Fruit fly (Drosophila melanogaster) whole organism, embryonic: ENCODE results near the gene msn.

Experiments
- BtbVII ChIP-seq: fragments of 200-800 bp; sonication (Bioruptor generic); optimal IDR thresholded peaks from 3 replicates; lab custom pipeline; 2017; ENCODE audit warnings: missing biosample characterization, mild to moderate bottlenecking, missing genetic modification characterization
- CG10209 ChIP-seq: fragments of 200-800 bp; sonication (Bioruptor generic); optimal IDR thresholded peaks from 3 replicates; lab custom pipeline; 2017; ENCODE audit warnings: missing biosample characterization, mild to moderate bottlenecking, missing genetic modification characterization, missing genetic modification reagents
- CG10267 ChIP-seq: fragments of 200-800 bp; sonication (Bioruptor generic); optimal IDR thresholded peaks from 2 replicates; lab custom pipeline; 2018; ENCODE audit warnings: missing biosample characterization, mild to moderate bottlenecking, missing genetic modification characterization, moderate library complexity
- CG13123 ChIP-seq: fragments of 200-800 bp; sonication (Bioruptor generic); optimal IDR thresholded peaks from 2 replicates; lab custom pipeline; 2016; ENCODE audit warnings: missing biosample characterization, missing genetic modification characterization
- CG14860 ChIP-seq: fragments of 200-800 bp; sonication (Bioruptor generic); IDR thresholded peaks from 3 replicates; pipeline ENCODE4 v1.3.6; 2022; ENCODE audit warnings: missing biosample characterization, missing genetic modification characterization; ENCODE audit not compliant: partially characterized antibody
- CG15269 ChIP-seq: fragments of 200-800 bp; sonication (Bioruptor generic); optimal IDR thresholded peaks from 2 replicates; lab custom pipeline; 2018; ENCODE audit warnings: missing biosample characterization, mild to moderate bottlenecking, missing genetic modification characterization, moderate library complexity
- CG16863 ChIP-seq: fragments of 200-800 bp; sonication (Bioruptor generic); optimal IDR thresholded peaks from 3 replicates; lab custom pipeline; 2016; ENCODE audit warnings: missing biosample characterization, missing genetic modification characterization
- CG17359 ChIP-seq: fragments of 200-800 bp; sonication (Bioruptor generic); optimal IDR thresholded peaks from 3 replicates; lab custom pipeline; 2018; ENCODE audit warnings: missing biosample characterization, mild to moderate bottlenecking, missing genetic modification characterization, moderate library complexity
- CG17385 ChIP-seq: fragments of 200-800 bp; sonication (Bioruptor generic); optimal IDR thresholded peaks from 3 replicates; lab custom pipeline; 2018; ENCODE audit warnings: missing biosample characterization, mild to moderate bottlenecking, missing genetic modification characterization
- CG1832 ChIP-seq: fragments of 200-800 bp; sonication (Bioruptor generic); optimal IDR thresholded peaks from 2 replicates; lab custom pipeline; 2017; ENCODE audit warnings: missing biosample characterization, mild to moderate bottlenecking, missing genetic modification characterization, inconsistent platforms
- CG3407 ChIP-seq: fragments of 200-800 bp; sonication (Bioruptor generic); optimal IDR thresholded peaks from 2 replicates; lab custom pipeline; 2018; ENCODE audit warnings: missing biosample characterization, mild to moderate bottlenecking, missing genetic modification characterization
- CG4424 ChIP-seq: fragments of 200-800 bp; sonication (Bioruptor generic); optimal IDR thresholded peaks from 3 replicates; lab custom pipeline; 2016; ENCODE audit warnings: missing biosample characterization, missing genetic modification characterization
- CG6254 ChIP-seq: fragments of 200-800 bp; sonication (Bioruptor generic); optimal IDR thresholded peaks from 3 replicates; lab custom pipeline; 2017; ENCODE audit warnings: mild to moderate bottlenecking, missing biosample characterization, missing genetic modification reagents, missing genetic modification characterization
- CG7963 ChIP-seq: fragments of 200-800 bp; sonication (Bioruptor generic); IDR thresholded peaks from 3 replicates; pipeline ENCODE4 v1.3.6; 2022; ENCODE audit warnings: missing biosample characterization, missing genetic modification characterization; ENCODE audit not compliant: partially characterized antibody
- CG8359 ChIP-seq: fragments of 200-800 bp; sonication (Bioruptor generic); optimal IDR thresholded peaks from 2 replicates; lab custom pipeline; 2017; ENCODE audit warnings: missing biosample characterization, mild to moderate bottlenecking, missing genetic modification characterization, borderline replicate concordance
- CG8388 ChIP-seq: fragments of 200-800 bp; sonication (Bioruptor generic); optimal IDR thresholded peaks from 2 replicates; lab custom pipeline; 2019; ENCODE audit warnings: missing biosample characterization, mild to moderate bottlenecking, missing genetic modification characterization, moderate library complexity
- CG8765 ChIP-seq: fragments of 200-800 bp; sonication (Bioruptor generic); IDR thresholded peaks from 2 replicates; pipeline ENCODE4 v1.3.6; 2022; ENCODE audit warnings: missing biosample characterization, missing genetic modification characterization
- CG8924 ChIP-seq: fragments of 200-800 bp; optimal IDR thresholded peaks from 3 replicates; lab custom pipeline; 2019; ENCODE audit warnings: missing biosample characterization, mild to moderate bottlenecking, missing genetic modification characterization, moderate library complexity
- CG9797 ChIP-seq: fragments of 200-800 bp; sonication (Bioruptor generic); optimal IDR thresholded peaks from 3 replicates; lab custom pipeline; 2018; ENCODE audit warnings: missing biosample characterization, mild to moderate bottlenecking, missing genetic modification characterization
- CrebB ChIP-seq: fragments of 200-800 bp; sonication (Bioruptor generic); optimal IDR thresholded peaks from 3 replicates; lab custom pipeline; 2018; ENCODE audit warnings: missing biosample characterization, mild to moderate bottlenecking, missing genetic modification characterization
- Dll ChIP-seq: fragments of 200-800 bp; sonication (Bioruptor generic); IDR thresholded peaks from 4 replicates; pipeline ENCODE4 v1.3.6; 2022; ENCODE audit warnings: missing biosample characterization, missing genetic modification characterization; ENCODE audit not compliant: partially characterized antibody
- Fer3 ChIP-seq: fragments of 200-800 bp; sonication (Bioruptor generic); optimal IDR thresholded peaks from 2 replicates; lab custom pipeline; 2018; ENCODE audit warnings: missing biosample characterization, mild to moderate bottlenecking, missing genetic modification characterization, moderate library complexity
- Jarid2 ChIP-seq: fragments of 200-800 bp; sonication (Bioruptor generic); optimal IDR thresholded peaks from 3 replicates; lab custom pipeline; 2017; ENCODE audit warnings: mild to moderate bottlenecking, missing biosample characterization, missing genetic modification reagents, missing genetic modification characterization
- Nf-YC ChIP-seq: fragments of 200-800 bp; optimal IDR thresholded peaks from 3 replicates; lab custom pipeline; 2019; ENCODE audit warnings: missing biosample characterization, mild to moderate bottlenecking, missing genetic modification characterization, moderate library complexity
- Sry-δ ChIP-seq: fragments of 200-800 bp; sonication (Bioruptor generic); optimal IDR thresholded peaks from 2 replicates; lab custom pipeline; 2016; ENCODE audit warnings: missing biosample characterization, missing genetic modification characterization
- TFAM ChIP-seq: fragments of 200-800 bp; sonication (Bioruptor generic); optimal IDR thresholded peaks from 2 replicates; lab custom pipeline; 2017; ENCODE audit warnings: missing biosample characterization, missing genetic modification characterization, inconsistent platforms
- Usf ChIP-seq: fragments of 200-800 bp; sonication (Bioruptor generic); optimal IDR thresholded peaks from 2 replicates; lab custom pipeline; 2017; ENCODE audit warnings: missing genotype, missing biosample characterization, missing genetic modification characterization
- ase ChIP-seq: fragments of 200-800 bp; sonication (Bioruptor generic); IDR thresholded peaks from 3 replicates; pipeline ENCODE4 v1.3.6; 2022; ENCODE audit warnings: missing biosample characterization, missing genetic modification characterization
- bab2 ChIP-seq: fragments of 200-800 bp; sonication (Bioruptor generic); optimal IDR thresholded peaks from 2 replicates; lab custom pipeline; 2016; ENCODE audit warnings: missing biosample characterization, missing genetic modification characterization
- cato ChIP-seq: fragments of 200-800 bp; sonication (Bioruptor generic); optimal IDR thresholded peaks from 2 replicates; lab custom pipeline; 2016; ENCODE audit warnings: missing biosample characterization, missing genetic modification characterization, borderline replicate concordance
- cg ChIP-seq: fragments of 200-800 bp; sonication (Bioruptor generic); optimal IDR thresholded peaks from 3 replicates; lab custom pipeline; 2019; ENCODE audit warnings: missing biosample characterization, mild to moderate bottlenecking, missing genetic modification characterization, moderate library complexity
- crc ChIP-seq: fragments of 200-800 bp; sonication (Bioruptor generic); optimal IDR thresholded peaks from 2 replicates; lab custom pipeline; 2016; ENCODE audit warnings: missing biosample characterization, missing genetic modification characterization
- crp ChIP-seq, 2 experiments: fragments of 200-800 bp; sonication (Bioruptor generic); optimal IDR thresholded peaks; 2 replicates in 1 of 2; 3 replicates in 1 of 2; lab custom pipeline; 2017; ENCODE audit warnings: missing biosample characterization in 2 of 2, missing genetic modification characterization in 2 of 2, mild to moderate bottlenecking in 1 of 2, moderate library complexity in 1 of 2
- danr ChIP-seq: fragments of 200-800 bp; sonication (Bioruptor generic); IDR thresholded peaks from 2 replicates; pipeline ENCODE4 v1.3.6; 2022; ENCODE audit warnings: missing biosample characterization, missing genetic modification characterization
- ems ChIP-seq: fragments of 200-800 bp; sonication (Bioruptor generic); optimal IDR thresholded peaks from 3 replicates; lab custom pipeline; 2016; ENCODE audit warnings: missing biosample characterization, missing genetic modification characterization
- gsb ChIP-seq: fragments of 200-800 bp; sonication (Bioruptor generic); IDR thresholded peaks from 2 replicates; pipeline ENCODE4 v1.3.6; 2022; ENCODE audit warnings: missing biosample characterization, missing genetic modification characterization
- inv ChIP-seq: fragments of 200-800 bp; sonication (Bioruptor generic); IDR thresholded peaks from 2 replicates; pipeline ENCODE4 v1.3.6; 2022; ENCODE audit warnings: missing biosample characterization, missing genetic modification characterization; ENCODE audit not compliant: partially characterized antibody
- kni ChIP-seq: fragments of 200-800 bp; sonication (Bioruptor generic); optimal IDR thresholded peaks from 3 replicates; lab custom pipeline; 2017; ENCODE audit warnings: mild to moderate bottlenecking, missing biosample characterization, missing genetic modification reagents, missing genetic modification characterization
- lbe ChIP-seq: fragments of 200-800 bp; sonication (Bioruptor generic); optimal IDR thresholded peaks from 2 replicates; lab custom pipeline; 2016; ENCODE audit warnings: missing biosample characterization, mild to moderate bottlenecking, missing genetic modification characterization
- otp ChIP-seq: fragments of 200-800 bp; sonication (Bioruptor generic); IDR thresholded peaks from 3 replicates; pipeline ENCODE4, ENCODE4 v1.3.6; 2022; ENCODE audit warnings: missing biosample characterization, missing genetic modification characterization
- pita ChIP-seq: fragments of 200-800 bp; sonication (Bioruptor generic); optimal IDR thresholded peaks from 2 replicates; lab custom pipeline; 2017; ENCODE audit warnings: missing biosample characterization, mild to moderate bottlenecking, missing genetic modification characterization
- prd ChIP-seq, 3 experiments: fragments of >200 bp in 2 of 3; fragments of 200-800 bp in 1 of 3; sonication (Bioruptor generic) in 1 of 3; optimal IDR thresholded peaks in 2 of 3; IDR thresholded peaks in 1 of 3; 2 replicates in 2 of 3; 3 replicates in 1 of 3; pipeline versions ENCODE4 v1.3.6 to Lab custom; 2017 to 2022; ENCODE audit warnings: missing biosample characterization in 1 of 3, missing genetic modification characterization in 1 of 3
- psq ChIP-seq: fragments of 200-800 bp; sonication (Bioruptor generic); optimal IDR thresholded peaks from 2 replicates; lab custom pipeline; 2017; ENCODE audit warnings: missing biosample characterization, missing genetic modification characterization
- pzg ChIP-seq: fragments of 200-800 bp; sonication (Bioruptor generic); optimal IDR thresholded peaks from 3 replicates; lab custom pipeline; 2018; ENCODE audit warnings: missing biosample characterization, mild to moderate bottlenecking, missing genetic modification characterization, moderate library complexity
- unc-4 ChIP-seq: fragments of 200-800 bp; sonication (Bioruptor generic); IDR thresholded peaks from 2 replicates; pipeline ENCODE4 v1.3.6; 2022; ENCODE audit warnings: missing biosample characterization, missing genetic modification characterization; ENCODE audit not compliant: partially characterized antibody
- vvl ChIP-seq: fragments of 200-800 bp; sonication (Bioruptor generic); IDR thresholded peaks from 2 replicates; pipeline ENCODE4 v1.3.6; 2022; ENCODE audit warnings: missing biosample characterization, missing genetic modification characterization
- wek ChIP-seq: fragments of 200-800 bp; sonication (Bioruptor generic); optimal IDR thresholded peaks from 3 replicates; lab custom pipeline; 2018; ENCODE audit warnings: missing biosample characterization, mild to moderate bottlenecking, missing genetic modification characterization, moderate library complexity
- zfh1 ChIP-seq: fragments of 200-800 bp; sonication (Bioruptor generic); IDR thresholded peaks from 3 replicates; pipeline ENCODE4 v1.3.6; 2022; ENCODE audit warnings: missing biosample characterization, missing genetic modification characterization

The msn gene

dm6 chr3L:2581343-2581825 is 5.0 kb downstream of the msn start (continued):
- peak; percentile 38 for TF ChIP-seq TFAM (GFP tag; lab: Kevin White, UChicago)
- peak; percentile 72 for TF ChIP-seq CG8359 (GFP tag; lab: Kevin White, UChicago)
- TF ChIP-seq CG8388 (GFP tag; lab: Kevin White, UChicago), result peak; percentile 83
- TF ChIP-seq CG8924 (tag; lab: Kevin White, UChicago), result peak; percentile 87
- TF ChIP-seq Usf, result peak; percentile 76
- TF ChIP-seq CG7963, result no peak
- TF ChIP-seq pzg (GFP tag; lab: Kevin White, UChicago), result no peak
- TF ChIP-seq crp (GFP tag; optimal IDR thresholded peaks at IDR 0.05; lab: Kevin White, UChicago), result peak in 1 of 2 experiments; percentile 48
- peak; percentile 82 for TF ChIP-seq CG17385
- TF ChIP-seq ase (GFP tag; lab: Robert Waterston, UW), result peak; percentile 81; the same call in 2 of the 3 replicates
- TF ChIP-seq crc (GFP tag; lab: Kevin White, UChicago), result peak; percentile 61
- peak; percentile 71 for TF ChIP-seq BtbVII
- peak; percentile 23 for TF ChIP-seq wek
- TF ChIP-seq Fer3 (tag; lab: Kevin White, UChicago), result peak; percentile 88
- peak; percentile 83 for TF ChIP-seq bab2
- no peak for TF ChIP-seq prd (optimal IDR thresholded peaks at IDR 0.05; lab: Kevin White, UChicago)
- TF ChIP-seq prd (GFP tag; IDR thresholded peaks at IDR 0.05; lab: Robert Waterston, UW), result peak; percentile 90
- TF ChIP-seq kni, result peak; percentile 75
- peak; percentile 82 for TF ChIP-seq danr (GFP tag; lab: Robert Waterston, UW)
- peak; percentile 82 for TF ChIP-seq CG6254 (GFP tag; lab: Kevin White, UChicago)
- TF ChIP-seq cg (GFP tag; lab: Kevin White, UChicago), result no peak
- peak; percentile 82 for TF ChIP-seq CG10267 (tag; lab: Kevin White, UChicago)
- 0 out of 2 replicates have a peak, but pooled peaks have one; percentile 27 for TF ChIP-seq inv (GFP tag; lab: Robert Waterston, UW)
- peak; percentile 85 for TF ChIP-seq CG10209 (GFP tag; lab: Kevin White, UChicago)
- TF ChIP-seq psq (GFP tag; lab: Kevin White, UChicago), result peak; percentile 60
- peak; percentile 76 for TF ChIP-seq CrebB
- TF ChIP-seq CG16863 (GFP tag; lab: Kevin White, UChicago), result peak; percentile 68
- peak; percentile 83 for TF ChIP-seq CG15269 (tag; lab: Kevin White, UChicago)
- peak; percentile 15 for TF ChIP-seq cato
- no peak for TF ChIP-seq lbe
- TF ChIP-seq CG9797 (GFP tag; lab: Kevin White, UChicago), result no peak
- peak; percentile 43 for TF ChIP-seq Jarid2 (GFP tag; lab: Kevin White, UChicago)
- TF ChIP-seq CG17359 (tag; lab: Kevin White, UChicago), result peak; percentile 86
- peak; percentile 72 for TF ChIP-seq ems (GFP tag; lab: Kevin White, UChicago)
- peak; percentile 28; the same call in 1 of the 2 replicates for TF ChIP-seq CG8765 (GFP tag; lab: Robert Waterston, UW)
- TF ChIP-seq CG4424 (GFP tag; lab: Kevin White, UChicago), result peak; percentile 73
- no peak for TF ChIP-seq pita
- no peak for TF ChIP-seq CG1832 (GFP tag; lab: Kevin White, UChicago)
- TF ChIP-seq vvl (GFP tag; lab: Robert Waterston, UW), result peak; percentile 90
- peak; percentile 94 for TF ChIP-seq otp (GFP tag; lab: Robert Waterston, UW)
- TF ChIP-seq Dll (GFP tag; lab: Robert Waterston, UW), result no peak
- TF ChIP-seq zfh1 (GFP tag; lab: Robert Waterston, UW), result peak; percentile 69; the same call in 2 of the 3 replicates
- peak; percentile 33 for TF ChIP-seq Sry-δ
- peak; percentile 43 for TF ChIP-seq Nf-YC
- TF ChIP-seq gsb (GFP tag; lab: Robert Waterston, UW), result peak; percentile 61
- TF ChIP-seq unc-4, result no peak
- no peak for TF ChIP-seq CG14860 (GFP tag; lab: Robert Waterston, UW)
- TF ChIP-seq CG13123 (GFP tag; lab: Kevin White, UChicago), result peak; percentile 17
- peak; percentile 74 for TF ChIP-seq CG3407 (GFP tag; lab: Kevin White, UChicago)
